Fruit fly (Drosophila melanogaster): Measurements from ENCODE around the gene Mnt.
A peak's percentile ranks its signal among the peaks of the same experiment; 100 is the strongest.

The Mnt gene

DNA sequence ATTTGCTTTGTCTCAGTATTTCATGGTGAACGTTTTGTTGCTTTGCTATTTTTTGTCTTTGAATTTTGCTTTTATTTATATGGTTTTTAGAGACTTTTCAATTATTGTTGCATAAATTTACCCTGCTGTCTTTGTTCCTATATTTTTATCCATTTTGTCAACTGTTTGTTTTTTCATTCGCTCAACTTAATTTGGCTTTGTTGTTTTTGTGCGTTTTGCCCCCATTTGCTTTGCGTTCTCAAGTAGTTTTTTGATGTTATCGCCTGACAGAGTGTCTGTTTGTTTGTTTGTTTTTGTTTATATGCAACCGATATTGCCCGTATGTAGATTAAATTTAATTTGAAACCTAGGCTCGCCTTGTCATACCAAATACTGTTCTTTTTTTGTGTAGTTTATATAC, 17.0 kb downstream of the Mnt start:
- no peak for TF ChIP-seq CG14655 (GFP tag; optimal IDR thresholded peaks at IDR 0.05)

DNA sequence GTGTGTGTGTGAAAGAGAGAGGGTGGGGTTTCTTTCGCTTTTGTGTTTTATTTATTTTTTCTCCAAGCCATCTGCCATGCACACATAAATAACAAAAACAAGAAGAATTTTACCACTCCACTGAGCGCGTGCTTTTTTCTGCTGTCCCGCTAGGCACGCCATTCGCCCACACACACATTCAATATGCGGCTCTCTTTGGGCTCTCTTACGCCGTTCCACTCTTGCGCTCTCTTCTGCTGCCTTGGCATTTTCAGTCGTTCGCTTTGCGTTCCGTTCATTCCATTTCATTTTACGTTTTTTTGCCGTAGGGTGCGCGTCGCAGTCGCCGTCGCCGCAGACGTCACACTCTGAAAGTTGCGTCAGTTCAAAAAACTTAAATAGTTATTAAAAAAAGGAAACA, 17.5 kb downstream of the Mnt start:
- TF ChIP-seq CG10348 (GFP tag; IDR thresholded peaks at IDR 0.05) (no peak), CG12605 (GFP tag; IDR thresholded peaks at IDR 0.05) (peak; percentile 86), D1 (tag; optimal IDR thresholded peaks at IDR 0.05) (no peak), EcR (GFP tag; optimal IDR thresholded peaks at IDR 0.05) (peak; percentile 82), CG9948 (tag; optimal IDR thresholded peaks at IDR 0.05) (no peak), CG13204 (GFP tag; optimal IDR thresholded peaks at IDR 0.05) (peak; percentile 73), fd96Ca (GFP tag; IDR thresholded peaks at IDR 0.05) (peak; percentile 63; the same call in 1 of the 3 replicates), Pif1B (GFP tag; optimal IDR thresholded peaks at IDR 0.05) (peak; percentile 62), Snoo (tag; optimal IDR thresholded peaks at IDR 0.05) (no peak), CG14655 (GFP tag; optimal IDR thresholded peaks at IDR 0.05) (peak; percentile 22), CG17806 (tag; optimal IDR thresholded peaks at IDR 0.05) (no peak), Pif1A (GFP tag; optimal IDR thresholded peaks at IDR 0.05) (peak; percentile 6), rn (GFP tag; IDR thresholded peaks at IDR 0.05) (no peak), CG8301 (tag; optimal IDR thresholded peaks at IDR 0.05) (peak; percentile 6), gl (tag; optimal IDR thresholded peaks at IDR 0.05) (peak; percentile 66), CG4496 (GFP tag; IDR thresholded peaks at IDR 0.05) (peak; percentile 45), CG32121 (GFP tag; IDR thresholded peaks at IDR 0.05) (0 out of 2 replicates have a peak, but pooled peaks have one; percentile 58), CG15710 (tag; optimal IDR thresholded peaks at IDR 0.05) (peak; percentile 39), CG8159 (tag; optimal IDR thresholded peaks at IDR 0.05) (peak; percentile 32), Ets98B (GFP tag; IDR thresholded peaks at IDR 0.05) (peak; percentile 62; the same call in 1 of the 2 replicates), CG34367 (tag; optimal IDR thresholded peaks at IDR 0.05) (peak; percentile 1)

dm6 chrX:3690631-3691030, 19.0 kb downstream of the Mnt start:
- TF ChIP-seq Snoo (tag; optimal IDR thresholded peaks at IDR 0.05) (peak; percentile 22), CG10348 (GFP tag; IDR thresholded peaks at IDR 0.05) (no peak), CG8301 (tag; optimal IDR thresholded peaks at IDR 0.05) (peak; percentile 2), fd96Ca (GFP tag; IDR thresholded peaks at IDR 0.05) (no peak), D1 (tag; optimal IDR thresholded peaks at IDR 0.05) (no peak), CG12605 (GFP tag; IDR thresholded peaks at IDR 0.05) (no peak), CG13204 (GFP tag; optimal IDR thresholded peaks at IDR 0.05) (no peak), CG14655 (GFP tag; optimal IDR thresholded peaks at IDR 0.05) (peak; percentile 18), CG17806 (tag; optimal IDR thresholded peaks at IDR 0.05) (peak; percentile 18), CG32121 (GFP tag; IDR thresholded peaks at IDR 0.05) (no peak), CG4496 (GFP tag; IDR thresholded peaks at IDR 0.05) (no peak), Ets98B (GFP tag; IDR thresholded peaks at IDR 0.05) (no peak), CG34367 (tag; optimal IDR thresholded peaks at IDR 0.05) (peak; percentile 13), CG9948 (tag; optimal IDR thresholded peaks at IDR 0.05) (no peak), CG15710 (tag; optimal IDR thresholded peaks at IDR 0.05) (peak; percentile 39), EcR (GFP tag; optimal IDR thresholded peaks at IDR 0.05) (no peak), gl (tag; optimal IDR thresholded peaks at IDR 0.05) (no peak), rn (GFP tag; IDR thresholded peaks at IDR 0.05) (no peak), CG8159 (tag; optimal IDR thresholded peaks at IDR 0.05) (peak; percentile 45), Pif1B (GFP tag; optimal IDR thresholded peaks at IDR 0.05) (no peak), Pif1A (GFP tag; optimal IDR thresholded peaks at IDR 0.05) (no peak)

DNA sequence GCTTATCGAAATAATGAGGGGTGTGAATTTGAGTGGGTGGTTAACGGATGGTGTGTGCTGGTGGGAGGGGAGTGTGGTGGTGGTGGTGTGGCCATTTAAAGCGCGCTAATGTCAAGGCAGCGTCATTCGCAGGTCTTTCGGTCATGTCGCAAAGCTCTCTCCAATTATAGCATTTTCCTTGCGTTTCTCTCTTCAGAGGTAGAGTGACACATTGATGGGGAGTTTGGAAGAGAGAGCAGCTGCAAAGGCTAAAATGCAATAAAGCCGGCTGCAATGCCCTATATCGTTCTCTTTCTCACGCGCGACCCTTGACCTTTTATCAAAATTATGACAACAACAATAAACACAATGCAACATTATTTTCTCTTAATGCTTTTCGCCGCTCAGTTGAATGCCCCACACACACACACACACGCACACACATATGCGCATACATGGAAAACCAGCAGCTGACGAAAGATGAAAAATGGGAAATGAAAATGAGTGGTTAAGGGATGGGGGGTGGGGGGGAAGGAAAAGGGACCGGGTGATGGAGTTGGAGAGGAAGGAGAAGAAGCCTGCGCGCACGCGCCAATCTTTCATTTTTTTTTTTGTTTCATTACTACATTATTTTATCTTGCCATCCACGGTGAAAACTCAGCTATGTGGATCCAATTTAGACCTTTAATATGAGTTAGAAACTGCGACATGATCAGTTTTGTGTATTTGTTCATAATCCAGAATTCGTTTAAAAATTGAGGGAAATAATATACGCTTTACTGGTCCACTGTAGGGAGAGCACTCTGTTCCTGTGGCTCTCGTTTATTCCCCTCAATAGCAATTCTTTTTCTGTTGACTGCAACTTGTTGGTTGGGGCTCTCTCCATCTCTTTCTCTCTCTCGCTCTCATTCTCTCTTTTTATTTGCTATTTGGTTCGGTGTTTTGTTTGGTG, 20.3 kb downstream of the Mnt start:
- peak; percentile 82 for TF ChIP-seq CG8159 (tag; optimal IDR thresholded peaks at IDR 0.05)
- TF ChIP-seq EcR (GFP tag; optimal IDR thresholded peaks at IDR 0.05): peak; percentile 81
- TF ChIP-seq Ets98B (GFP tag; IDR thresholded peaks at IDR 0.05): peak; percentile 89
- TF ChIP-seq Snoo (tag; optimal IDR thresholded peaks at IDR 0.05): peak; percentile 72
- TF ChIP-seq fd96Ca (GFP tag; IDR thresholded peaks at IDR 0.05): peak; percentile 92
- TF ChIP-seq CG4496 (GFP tag; IDR thresholded peaks at IDR 0.05): peak; percentile 93
- peak; percentile 77 for TF ChIP-seq CG17806 (tag; optimal IDR thresholded peaks at IDR 0.05)
- peak; percentile 78 for TF ChIP-seq CG9948 (tag; optimal IDR thresholded peaks at IDR 0.05)
- TF ChIP-seq CG12605 (GFP tag; IDR thresholded peaks at IDR 0.05): peak; percentile 89
- TF ChIP-seq Pif1A (GFP tag; optimal IDR thresholded peaks at IDR 0.05): peak; percentile 87
- peak; percentile 66 for TF ChIP-seq CG10348 (GFP tag; IDR thresholded peaks at IDR 0.05)
- TF ChIP-seq CG14655 (GFP tag; optimal IDR thresholded peaks at IDR 0.05): peak; percentile 90
- peak; percentile 87 for TF ChIP-seq CG8301 (tag; optimal IDR thresholded peaks at IDR 0.05)
- peak; percentile 59 for TF ChIP-seq gl (tag; optimal IDR thresholded peaks at IDR 0.05)
- no peak for TF ChIP-seq D1 (tag; optimal IDR thresholded peaks at IDR 0.05)
- peak; percentile 66 for TF ChIP-seq rn (GFP tag; IDR thresholded peaks at IDR 0.05)
- TF ChIP-seq Pif1B (GFP tag; optimal IDR thresholded peaks at IDR 0.05): peak; percentile 75
- peak; percentile 61 for TF ChIP-seq CG13204 (GFP tag; optimal IDR thresholded peaks at IDR 0.05)
- TF ChIP-seq CG34367 (tag; optimal IDR thresholded peaks at IDR 0.05): peak; percentile 76
- peak; percentile 79 for TF ChIP-seq CG15710 (tag; optimal IDR thresholded peaks at IDR 0.05)
- TF ChIP-seq CG32121 (GFP tag; IDR thresholded peaks at IDR 0.05): peak; percentile 94

DNA sequence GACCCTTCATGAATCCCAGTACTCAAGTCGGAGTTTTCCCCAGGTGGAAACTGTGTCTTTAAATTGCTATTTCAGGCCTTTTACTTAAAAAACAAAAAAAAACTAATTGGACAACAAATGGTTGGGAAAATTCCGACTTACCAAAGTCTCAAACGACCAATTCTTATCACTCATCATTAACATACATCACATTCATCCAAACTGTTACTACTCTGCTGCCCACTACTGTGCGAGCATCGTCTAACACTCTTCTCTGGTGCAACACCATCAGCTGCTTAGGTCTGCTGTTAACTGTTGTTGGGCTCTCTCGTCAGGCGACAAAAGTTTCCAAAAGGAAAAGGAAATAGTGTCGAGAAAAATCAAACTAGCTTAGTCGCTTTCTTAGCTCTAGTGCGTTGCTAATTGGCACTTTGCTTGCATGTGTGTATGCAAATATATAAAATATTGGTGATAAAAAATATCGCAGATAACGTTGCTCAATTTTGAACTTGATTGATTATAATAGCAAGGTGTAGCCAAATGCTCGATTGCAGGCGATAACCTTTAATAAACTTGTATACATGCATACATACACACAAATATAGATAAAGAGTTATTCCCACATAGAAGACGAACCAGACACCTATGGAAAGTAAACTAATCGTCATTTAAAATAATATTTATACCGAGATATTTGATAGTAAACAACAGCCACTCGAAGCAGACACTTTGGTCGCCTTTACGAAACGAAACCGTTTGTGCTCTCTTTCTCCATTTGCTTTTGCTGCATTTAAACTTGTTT, 22.6 kb downstream of the Mnt start:
- TF ChIP-seq CG10348 (GFP tag; IDR thresholded peaks at IDR 0.05): no peak
- TF ChIP-seq CG8301 (tag; optimal IDR thresholded peaks at IDR 0.05): peak; percentile 72
- TF ChIP-seq CG8159 (tag; optimal IDR thresholded peaks at IDR 0.05): peak; percentile 61
- peak; percentile 76 for TF ChIP-seq Pif1A (GFP tag; optimal IDR thresholded peaks at IDR 0.05)
- peak; percentile 64; the same call in 2 of the 3 replicates for TF ChIP-seq fd96Ca (GFP tag; IDR thresholded peaks at IDR 0.05)
- TF ChIP-seq EcR (GFP tag; optimal IDR thresholded peaks at IDR 0.05): no peak
- peak; percentile 45 for TF ChIP-seq Pif1B (GFP tag; optimal IDR thresholded peaks at IDR 0.05)
- TF ChIP-seq CG14655 (GFP tag; optimal IDR thresholded peaks at IDR 0.05): peak; percentile 87
- no peak for TF ChIP-seq CG12605 (GFP tag; IDR thresholded peaks at IDR 0.05)
- no peak for TF ChIP-seq rn (GFP tag; IDR thresholded peaks at IDR 0.05)
- TF ChIP-seq CG32121 (GFP tag; IDR thresholded peaks at IDR 0.05): peak; percentile 43; the same call in 1 of the 2 replicates
- TF ChIP-seq Ets98B (GFP tag; IDR thresholded peaks at IDR 0.05): no peak
- TF ChIP-seq gl (tag; optimal IDR thresholded peaks at IDR 0.05): no peak
- TF ChIP-seq D1 (tag; optimal IDR thresholded peaks at IDR 0.05): peak; percentile 40
- no peak for TF ChIP-seq CG13204 (GFP tag; optimal IDR thresholded peaks at IDR 0.05)
- TF ChIP-seq CG34367 (tag; optimal IDR thresholded peaks at IDR 0.05): peak; percentile 52
- peak; percentile 33 for TF ChIP-seq Snoo (tag; optimal IDR thresholded peaks at IDR 0.05)
- peak; percentile 33; the same call in 1 of the 3 replicates for TF ChIP-seq CG4496 (GFP tag; IDR thresholded peaks at IDR 0.05)
- peak; percentile 45 for TF ChIP-seq CG17806 (tag; optimal IDR thresholded peaks at IDR 0.05)
- TF ChIP-seq CG9948 (tag; optimal IDR thresholded peaks at IDR 0.05): peak; percentile 68
- peak; percentile 59 for TF ChIP-seq CG15710 (tag; optimal IDR thresholded peaks at IDR 0.05)

Data from whole organism, pupa.